Worm (Caenorhabditis elegans) whole organism, early embryonic: ENCODE measurements around the gene sym-4.

Experiments
- B0310.2 ChIP-seq: sonication (generic microtip); optimal IDR thresholded peaks from 2 replicates; lab custom pipeline; 2016; ENCODE audit warnings: mild to moderate bottlenecking, missing genetic modification characterization, missing compliant biosample characterization
- tbx-37 ChIP-seq: fragments of 200-800 bp; sonication (Bioruptor generic); conservative IDR thresholded peaks from 2 replicates; pipeline ENCODE4 v1.3.6; 2022; ENCODE audit warnings: missing genetic modification reagents, missing genetic modification characterization, missing compliant biosample characterization
- tra-4 ChIP-seq: sonication (generic microtip); optimal IDR thresholded peaks from 2 replicates; lab custom pipeline; 2017; ENCODE audit warnings: missing genetic modification characterization, missing compliant biosample characterization

DNA sequence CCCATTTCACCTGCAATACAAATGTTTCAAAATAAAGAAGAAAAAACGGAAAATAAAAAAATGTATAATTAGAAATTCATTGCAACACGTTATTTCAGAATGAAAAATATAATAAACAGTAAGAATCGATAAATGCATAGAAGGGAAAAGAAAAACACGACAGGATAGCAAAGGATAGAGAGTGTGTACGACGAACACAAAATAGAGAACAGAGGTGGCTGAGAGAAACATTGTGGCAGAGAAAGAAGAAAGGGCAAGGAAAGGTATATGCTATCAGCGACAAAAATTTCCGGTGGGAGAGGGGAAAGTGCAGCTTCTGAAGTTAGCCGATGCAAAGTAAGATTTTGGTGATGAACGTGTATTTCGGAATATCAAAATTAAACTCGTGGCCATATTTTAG lies 43.5 kb downstream of the sym-4 start, which contains the start of gene F28H6.6:
- TF ChIP-seq tbx-37 (no peak), B0310.2 (tag; lab: Kevin White, UChicago) (no peak), tra-4 (tag; lab: Kevin White, UChicago) (no peak)
